Fruit fly (Drosophila melanogaster): ENCODE data around the gene CG12594.

DNA sequence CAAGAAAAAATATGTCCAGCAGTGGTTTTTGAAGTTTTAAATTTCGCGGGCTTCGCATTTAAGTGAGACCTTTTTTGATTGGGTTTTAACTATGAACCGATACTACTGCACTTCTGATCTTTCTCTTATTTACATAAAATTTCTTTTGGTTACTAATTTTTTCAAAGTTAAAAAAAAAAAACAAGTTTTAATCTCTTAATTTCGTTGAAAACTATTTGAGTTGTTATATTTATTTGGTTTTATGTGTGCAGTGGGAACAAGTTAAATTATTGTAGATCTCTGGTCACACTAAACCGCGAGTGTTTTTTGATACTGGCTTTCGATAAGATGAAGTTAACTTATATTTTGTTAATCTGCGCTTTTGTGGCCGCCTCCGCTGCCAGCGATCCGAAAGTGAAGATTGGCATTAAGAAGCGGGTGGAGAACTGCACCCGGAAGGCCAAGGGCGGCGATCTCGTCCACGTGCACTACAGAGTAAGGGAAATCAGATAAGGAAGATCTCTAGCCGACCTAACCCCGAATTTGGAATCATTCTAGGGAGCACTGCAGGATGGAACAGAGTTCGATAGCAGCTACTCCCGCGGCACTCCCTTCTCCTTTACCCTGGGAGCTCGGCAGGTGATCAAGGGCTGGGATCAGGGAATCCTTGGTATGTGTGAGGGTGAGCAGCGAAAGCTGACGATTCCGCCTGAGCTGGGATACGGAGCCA, 47.4 kb upstream of the CG12594 start, which contains the start of gene CG14715:
- TF ChIP-seq pan (optimal IDR thresholded peaks at IDR 0.05): no peak
- TF ChIP-seq Dll (optimal IDR thresholded peaks at IDR 0.05): no peak
- no peak for TF ChIP-seq psq (optimal IDR thresholded peaks at IDR 0.05)
- no peak for TF ChIP-seq EcR (GFP tag; optimal IDR thresholded peaks at IDR 0.05)
- no peak for TF ChIP-seq CG8478 (optimal IDR thresholded peaks at IDR 0.05)
- no peak for TF ChIP-seq usp (GFP tag; optimal IDR thresholded peaks at IDR 0.05)
